Fruit fly (Drosophila melanogaster): Measurements from ENCODE around the gene aurA.

The aurA gene

dm6 chr3R:11947079-11947869 is 15.7 kb upstream of the aurA start (continued):
- TF ChIP-seq CG1024 (GFP tag; IDR thresholded peaks at IDR 0.05), result 0 out of 2 replicates have a peak, but pooled peaks have one; percentile 5
- TF ChIP-seq bsh (GFP tag; optimal IDR thresholded peaks at IDR 0.05), result peak in 1 of 2 experiments; percentile 19
- peak; percentile 46; the same call in 1 of the 2 replicates for TF ChIP-seq Drgx (GFP tag; IDR thresholded peaks at IDR 0.05)
- TF ChIP-seq CG3281 (GFP tag; optimal IDR thresholded peaks at IDR 0.05), result peak; percentile 38
- TF ChIP-seq CG4360 (GFP tag; IDR thresholded peaks at IDR 0.05), result peak; percentile 80
- peak; percentile 34 for TF ChIP-seq CG7839 (tag; optimal IDR thresholded peaks at IDR 0.05)
- no peak for TF ChIP-seq CG12236 (GFP tag; optimal IDR thresholded peaks at IDR 0.05)
- TF ChIP-seq dpn (GFP tag; optimal IDR thresholded peaks at IDR 0.05), result peak in 1 of 2 experiments; percentile 29
- no peak for TF ChIP-seq peb (GFP tag; IDR thresholded peaks at IDR 0.05)
- TF ChIP-seq CG15479 (GFP tag; optimal IDR thresholded peaks at IDR 0.05), result no peak
- TF ChIP-seq CG7786 (GFP tag; optimal IDR thresholded peaks at IDR 0.05), result peak; percentile 15
- peak; percentile 18 for TF ChIP-seq chn (GFP tag; optimal IDR thresholded peaks at IDR 0.05)
- TF ChIP-seq Gug (GFP tag; IDR thresholded peaks at IDR 0.05), result peak; percentile 27; the same call in 1 of the 4 replicates
- TF ChIP-seq CG34376 (GFP tag; optimal IDR thresholded peaks at IDR 0.05), result no peak
- TF ChIP-seq CG2889 (GFP tag; IDR thresholded peaks at IDR 0.05), result no peak
- no peak for TF ChIP-seq CG31388 (GFP tag; optimal IDR thresholded peaks at IDR 0.05)
- TF ChIP-seq unpg (GFP tag; optimal IDR thresholded peaks at IDR 0.05), result peak; percentile 27
- peak; percentile 23 for TF ChIP-seq CG16863 (GFP tag; optimal IDR thresholded peaks at IDR 0.05)
- no peak for TF ChIP-seq CG8765 (GFP tag; IDR thresholded peaks at IDR 0.05)
- no peak for TF ChIP-seq Nf-YA (GFP tag; IDR thresholded peaks at IDR 0.05)
- no peak for TF ChIP-seq salm (tag; optimal IDR thresholded peaks at IDR 0.05)
- no peak for TF ChIP-seq shn (GFP tag; optimal IDR thresholded peaks at IDR 0.05)
- 0 out of 2 replicates have a peak, but pooled peaks have one; percentile 17 for TF ChIP-seq Ada2b (GFP tag; IDR thresholded peaks at IDR 0.05)
- TF ChIP-seq CG32767 (GFP tag; IDR thresholded peaks at IDR 0.05), result 0 out of 2 replicates have a peak, but pooled peaks have one; percentile 25
- no peak for TF ChIP-seq so (GFP tag; IDR thresholded peaks at IDR 0.05)
- 0 out of 2 replicates have a peak, but pooled peaks have one; percentile 18 for TF ChIP-seq CG11247 (GFP tag; IDR thresholded peaks at IDR 0.05)
- TF ChIP-seq HLHmδ (GFP tag; optimal IDR thresholded peaks at IDR 0.05), result no peak
- 0 out of 4 replicates have a peak, but pooled peaks have one; percentile 56 for TF ChIP-seq chinmo (GFP tag; IDR thresholded peaks at IDR 0.05; ENCODE audit: partially characterized antibody)
- TF ChIP-seq CG11504 (tag; optimal IDR thresholded peaks at IDR 0.05), result peak; percentile 29
- peak; percentile 57 for TF ChIP-seq sens (GFP tag)
- TF ChIP-seq Mad (GFP tag; optimal IDR thresholded peaks at IDR 0.05), result no peak
- peak; percentile 33; the same call in 2 of the 3 replicates for TF ChIP-seq Aef1 (GFP tag; IDR thresholded peaks at IDR 0.05)
- no peak for TF ChIP-seq mld (GFP tag; IDR thresholded peaks at IDR 0.05; ENCODE audit: partially characterized antibody)
- TF ChIP-seq Bgb (GFP tag; IDR thresholded peaks at IDR 0.05; ENCODE audit: partially characterized antibody), result no peak
- no peak for TF ChIP-seq B-H1 (GFP tag; IDR thresholded peaks at IDR 0.05)
- peak; percentile 41; the same call in 1 of the 2 replicates for TF ChIP-seq Ptx1 (GFP tag; IDR thresholded peaks at IDR 0.05)
- TF ChIP-seq row (GFP tag; IDR thresholded peaks at IDR 0.05), result peak; percentile 56
- TF ChIP-seq CG6765 (GFP tag; optimal IDR thresholded peaks at IDR 0.05), result no peak
- TF ChIP-seq Rfx (GFP tag; IDR thresholded peaks at IDR 0.05), result peak; percentile 64
- TF ChIP-seq Lhr (GFP tag; optimal IDR thresholded peaks at IDR 0.05), result no peak
- TF ChIP-seq ERR (GFP tag; optimal IDR thresholded peaks at IDR 0.05), result no peak
- TF ChIP-seq Dp (GFP tag; optimal IDR thresholded peaks at IDR 0.05), result no peak
- TF ChIP-seq Bdp1 (GFP tag; optimal IDR thresholded peaks at IDR 0.05), result no peak
- peak; percentile 84 for TF ChIP-seq grau (tag; optimal IDR thresholded peaks at IDR 0.05)
- TF ChIP-seq Side (GFP tag; optimal IDR thresholded peaks at IDR 0.05), result no peak
- peak; percentile 18 for TF ChIP-seq CG12769 (tag; optimal IDR thresholded peaks at IDR 0.05)
- TF ChIP-seq Meics (GFP tag; optimal IDR thresholded peaks at IDR 0.05), result no peak
- peak; percentile 42; the same call in 1 of the 2 replicates for TF ChIP-seq E2f1 (GFP tag; IDR thresholded peaks at IDR 0.05)
- peak; percentile 34 for TF ChIP-seq CG18599 (GFP tag; optimal IDR thresholded peaks at IDR 0.05)
